Worm (Caenorhabditis elegans) whole organism, mixed stage, embryonic: ENCODE data around the gene ZC373.5.

Source experiments
- blmp-1 ChIP-seq: fragments of 150-350 bp; optimal IDR thresholded peaks from 2 replicates; lab custom pipeline; 2014; ENCODE audit warnings: missing biosample characterization, missing genetic modification characterization
- ceh-43 ChIP-seq: fragments of 200-800 bp; sonication (Bioruptor generic); optimal IDR thresholded peaks from 2 replicates; lab custom pipeline; 2018; ENCODE audit warnings: mild to moderate bottlenecking, missing genetic modification characterization, moderate library complexity, missing compliant biosample characterization
- ces-1 ChIP-seq: fragments of 150-350 bp; optimal IDR thresholded peaks from 2 replicates; lab custom pipeline; 2014; ENCODE audit warnings: missing biosample characterization, missing genetic modification reagents, missing genetic modification characterization
- elt-1 ChIP-seq: sonication (generic microtip); optimal IDR thresholded peaks from 2 replicates; lab custom pipeline; 2017; ENCODE audit warnings: missing genetic modification characterization, mild to moderate bottlenecking, missing compliant biosample characterization, antibody characterized with exemption, moderate library complexity, borderline replicate concordance; ENCODE audit not compliant: insufficient read depth
- elt-3 ChIP-seq: fragments of 150-350 bp; optimal IDR thresholded peaks from 2 replicates; lab custom pipeline; 2014; ENCODE audit warnings: missing biosample characterization, missing genetic modification characterization
- flh-1 ChIP-seq: fragments of 200-800 bp; sonication (Bioruptor generic); optimal IDR thresholded peaks from 2 replicates; lab custom pipeline; 2018; ENCODE audit warnings: mild to moderate bottlenecking, missing genetic modification characterization, moderate library complexity, missing compliant biosample characterization
- nhr-237 ChIP-seq: fragments of 150-350 bp; optimal IDR thresholded peaks from 2 replicates; lab custom pipeline; 2014; ENCODE audit warnings: missing biosample characterization, missing genetic modification characterization
- nhr-28 ChIP-seq: fragments of 150-350 bp; optimal IDR thresholded peaks from 2 replicates; lab custom pipeline; 2014; ENCODE audit warnings: missing biosample characterization, missing genetic modification characterization
- nhr-76 ChIP-seq: sonication (generic microtip); optimal IDR thresholded peaks from 2 replicates; lab custom pipeline; 2017; ENCODE audit warnings: missing biosample characterization, missing genetic modification characterization
- snpc-4 ChIP-seq: fragments of 150-350 bp; optimal IDR thresholded peaks from 2 replicates; lab custom pipeline; 2014; ENCODE audit warnings: missing biosample characterization, missing genetic modification characterization
- unc-62 ChIP-seq: fragments of 150-350 bp; optimal IDR thresholded peaks from 2 replicates; lab custom pipeline; 2014; ENCODE audit warnings: missing biosample characterization, missing genetic modification reagents, missing genetic modification characterization

DNA sequence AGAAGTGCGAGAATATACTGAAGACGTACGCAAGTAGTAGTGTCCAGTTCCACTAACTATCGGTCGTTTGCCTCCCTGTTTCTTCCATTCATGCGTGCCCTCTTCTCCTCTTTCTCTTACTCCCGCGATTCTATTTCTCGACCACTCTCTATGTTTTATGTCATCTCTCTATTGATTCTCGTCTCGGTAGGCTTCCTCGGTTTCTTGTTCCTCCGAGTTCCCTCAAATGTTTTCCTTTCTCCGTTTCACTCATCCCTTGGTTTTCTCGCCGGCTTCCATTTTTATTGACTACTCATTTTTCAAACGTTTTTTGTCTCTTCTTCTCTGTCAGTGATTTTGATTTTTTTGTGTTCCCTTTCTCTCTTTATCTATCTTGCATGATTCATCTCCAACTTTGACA, 47.8 kb downstream of the ZC373.5 start:
- TF ChIP-seq snpc-4 (tag; lab: Kevin White, UChicago), result no peak
- TF ChIP-seq nhr-237 (tag; lab: Kevin White, UChicago), result no peak
- no peak for TF ChIP-seq elt-1 (tag; lab: Kevin White, UChicago)
- TF ChIP-seq elt-3, result no peak
- TF ChIP-seq ces-1 (GFP tag; lab: Kevin White, UChicago), result peak; percentile 61
- TF ChIP-seq unc-62, result no peak
- no peak for TF ChIP-seq nhr-76 (tag; lab: Kevin White, UChicago)
- TF ChIP-seq nhr-28 (tag; lab: Kevin White, UChicago), result no peak
- no peak for TF ChIP-seq blmp-1 (tag; lab: Kevin White, UChicago)
- no peak for TF ChIP-seq flh-1
- TF ChIP-seq ceh-43 (GFP tag; lab: Kevin White, UChicago), result no peak
